Worm (Caenorhabditis elegans): ENCODE measurements around the gene H11E01.2.

Gene H11E01.2

ce11 chrX:1627013-1627412 lies 6.2 kb downstream of the H11E01.2 start (continued):
- peak; percentile 96 for TF ChIP-seq sem-4 (tag; optimal IDR thresholded peaks at IDR 0.05)
- peak; percentile 72 for TF ChIP-seq nhr-11 (tag; optimal IDR thresholded peaks at IDR 0.05)
- peak; percentile 93 for TF ChIP-seq lin-11 (tag; optimal IDR thresholded peaks at IDR 0.05)
- TF ChIP-seq C34F6.9 (tag; optimal IDR thresholded peaks at IDR 0.05): peak; percentile 94
- TF ChIP-seq nhr-129 (tag; optimal IDR thresholded peaks at IDR 0.05): peak; percentile 99
- no peak for TF ChIP-seq nhr-23 (tag; optimal IDR thresholded peaks at IDR 0.05)

ce11 chrX:1627837-1628236 lies 7.0 kb downstream of the H11E01.2 start, which contains the start of gene fbxb-58:
TSS of gene fbxb-58 (plus strand) at chrX:1628137.
- TF ChIP-seq Y55F3AM.14 (GFP tag; optimal IDR thresholded peaks at IDR 0.05): no peak

ce11 chrX:1629746-1630145 lies 8.9 kb downstream of the H11E01.2 start:
- TF ChIP-seq snpc-4 (tag; optimal IDR thresholded peaks at IDR 0.05) (no peak), C34F6.9 (tag; optimal IDR thresholded peaks at IDR 0.05) (no peak), lin-39 (tag; optimal IDR thresholded peaks at IDR 0.05) (no peak), nhr-129 (tag; optimal IDR thresholded peaks at IDR 0.05) (no peak), blmp-1 (tag; optimal IDR thresholded peaks at IDR 0.05; ENCODE audit: insufficient read depth) (no peak), aly-2 (tag; optimal IDR thresholded peaks at IDR 0.05) (no peak), R02D3.7 (tag; optimal IDR thresholded peaks at IDR 0.05) (no peak), unc-55 (GFP tag; optimal IDR thresholded peaks at IDR 0.05) (no peak), ama-1 (optimal IDR thresholded peaks at IDR 0.05) (no peak), lin-13 (GFP tag; optimal IDR thresholded peaks at IDR 0.05) (no peak), F13H6.1 (tag; optimal IDR thresholded peaks at IDR 0.05) (no peak), nhr-23 (tag; optimal IDR thresholded peaks at IDR 0.05) (no peak), peb-1 (tag; optimal IDR thresholded peaks at IDR 0.05) (no peak), sem-4 (tag; optimal IDR thresholded peaks at IDR 0.05) (no peak), nhr-11 (tag; optimal IDR thresholded peaks at IDR 0.05) (no peak), zag-1 (tag; optimal IDR thresholded peaks at IDR 0.05) (no peak), egl-27 (tag; optimal IDR thresholded peaks at IDR 0.05) (no peak)

ce11 chrX:1630881-1631516 lies 10.1 kb downstream of the H11E01.2 start, which contains the start of gene ZK380.2:
TSS of gene ZK380.2 (plus strand) at chrX:1631466.
- TF ChIP-seq snpc-4 (tag; optimal IDR thresholded peaks at IDR 0.05) (no peak), nhr-237 (tag; optimal IDR thresholded peaks at IDR 0.05) (no peak), aly-2 (tag; optimal IDR thresholded peaks at IDR 0.05) (no peak), Y55F3AM.14 (GFP tag; optimal IDR thresholded peaks at IDR 0.05) (no peak)

- no peak for TF ChIP-seq mab-5 (tag; optimal IDR thresholded peaks at IDR 0.05)
- no peak for TF ChIP-seq peb-1 (tag; optimal IDR thresholded peaks at IDR 0.05)
- no peak for TF ChIP-seq elt-3 (tag; optimal IDR thresholded peaks at IDR 0.05)
- TF ChIP-seq elt-1 (tag; optimal IDR thresholded peaks at IDR 0.05): no peak
- no peak for TF ChIP-seq snpc-4 (tag; optimal IDR thresholded peaks at IDR 0.05)
- no peak for TF ChIP-seq mbf-1 (tag; optimal IDR thresholded peaks at IDR 0.05)
- TF ChIP-seq Y55F3AM.14 (GFP tag; optimal IDR thresholded peaks at IDR 0.05): no peak
- no peak for TF ChIP-seq skn-1 (tag; optimal IDR thresholded peaks at IDR 0.05)
- no peak for TF ChIP-seq egl-27 (tag; optimal IDR thresholded peaks at IDR 0.05)
- TF ChIP-seq sem-4 (tag; optimal IDR thresholded peaks at IDR 0.05): no peak
These were observed 22.7 kb downstream of the H11E01.2 start for ce11 chrX:1643442-1644096.

ce11 chrX:1651668-1652067 lies 30.8 kb downstream of the H11E01.2 start, which contains the start of gene ZK380.4:
TSS of gene ZK380.4 (minus strand) at chrX:1651994.
- TF ChIP-seq dmd-4 (tag; optimal IDR thresholded peaks at IDR 0.05): no peak

ce11 chrX:1654146-1654545 lies 33.3 kb downstream of the H11E01.2 start, which contains the start of gene ZK380.6:
TSS of gene ZK380.6 (plus strand) at chrX:1654446.
- no peak for TF ChIP-seq ceh-16 (tag; optimal IDR thresholded peaks at IDR 0.05)
- TF ChIP-seq elt-3 (tag; optimal IDR thresholded peaks at IDR 0.05): no peak
- no peak for TF ChIP-seq nhr-237 (tag; optimal IDR thresholded peaks at IDR 0.05)
- no peak for TF ChIP-seq nhr-11 (tag; optimal IDR thresholded peaks at IDR 0.05)
- no peak for TF ChIP-seq nhr-10 (tag; optimal IDR thresholded peaks at IDR 0.05)
- no peak for TF ChIP-seq fos-1 (tag; optimal IDR thresholded peaks at IDR 0.05)
- TF ChIP-seq ama-1 (optimal IDR thresholded peaks at IDR 0.05): no peak
- no peak for TF ChIP-seq nhr-25 (tag; optimal IDR thresholded peaks at IDR 0.05)
- no peak for TF ChIP-seq nhr-129 (tag; optimal IDR thresholded peaks at IDR 0.05)
- TF ChIP-seq lin-11 (tag; optimal IDR thresholded peaks at IDR 0.05): no peak
